Fruit fly (Drosophila melanogaster) whole organism, prepupa: ENCODE data around the gene thoc7.

Experiments
- Blimp-1 ChIP-seq: fragments of 200-800 bp; sonication (Bioruptor generic); optimal IDR thresholded peaks from 3 replicates; lab custom pipeline; 2017; ENCODE audit warnings: missing biosample characterization, missing genetic modification characterization, mild to moderate bottlenecking, moderate library complexity, missing genetic modification reagents
- CG10631 ChIP-seq: fragments of 200-800 bp; sonication (Bioruptor generic); optimal IDR thresholded peaks from 2 replicates; lab custom pipeline; 2016; ENCODE audit warnings: missing biosample characterization, missing genetic modification characterization
- CG10669 ChIP-seq: fragments of 200-800 bp; sonication (Bioruptor generic); optimal IDR thresholded peaks from 3 replicates; lab custom pipeline; 2018; ENCODE audit warnings: missing biosample characterization, mild to moderate bottlenecking, missing genetic modification characterization, moderate library complexity
- CG11762 ChIP-seq: fragments of 200-800 bp; sonication (Bioruptor generic); optimal IDR thresholded peaks from 3 replicates; lab custom pipeline; 2016; ENCODE audit warnings: missing biosample characterization, missing genetic modification characterization; ENCODE audit not compliant: insufficient read depth
- CG11902 ChIP-seq: fragments of 200-800 bp; sonication (Bioruptor generic); optimal IDR thresholded peaks from 3 replicates; lab custom pipeline; 2016; ENCODE audit warnings: missing biosample characterization, missing genetic modification characterization
- CG15336 ChIP-seq: fragments of 200-800 bp; sonication (Bioruptor generic); IDR thresholded peaks from 2 replicates; pipeline ENCODE4 v1.3.6; 2022; ENCODE audit warnings: missing biosample characterization, missing genetic modification characterization
- CG3032 ChIP-seq: fragments of 200-800 bp; optimal IDR thresholded peaks from 2 replicates; lab custom pipeline; 2019; ENCODE audit warnings: missing biosample characterization, mild to moderate bottlenecking, missing genetic modification characterization, moderate library complexity
- CG31627 ChIP-seq: fragments of 200-800 bp; sonication (Bioruptor generic); optimal IDR thresholded peaks from 3 replicates; lab custom pipeline; 2016; ENCODE audit warnings: missing biosample characterization, missing genetic modification characterization
- CG32006 ChIP-seq: fragments of 200-800 bp; sonication (Bioruptor generic); optimal IDR thresholded peaks from 3 replicates; lab custom pipeline; 2017; ENCODE audit warnings: missing biosample characterization, mild to moderate bottlenecking, missing genetic modification characterization
- CG34406 ChIP-seq: fragments of 200-800 bp; sonication (Bioruptor generic); optimal IDR thresholded peaks from 3 replicates; lab custom pipeline; 2016; ENCODE audit warnings: missing biosample characterization, missing genetic modification characterization
- CG3919 ChIP-seq: fragments of 200-800 bp; sonication (Bioruptor generic); optimal IDR thresholded peaks from 3 replicates; lab custom pipeline; 2016; ENCODE audit warnings: missing biosample characterization, missing genetic modification characterization
- CG4318 ChIP-seq: fragments of 200-800 bp; sonication (Bioruptor generic); optimal IDR thresholded peaks from 3 replicates; lab custom pipeline; 2017; ENCODE audit warnings: missing biosample characterization, mild to moderate bottlenecking, missing genetic modification characterization
- CG6163 ChIP-seq: fragments of 200-800 bp; sonication (Bioruptor generic); IDR thresholded peaks from 3 replicates; pipeline ENCODE4 v1.3.6; 2022; ENCODE audit warnings: missing biosample characterization, missing genetic modification characterization
- CG6276 ChIP-seq: fragments of 200-800 bp; sonication (Bioruptor generic); optimal IDR thresholded peaks from 2 replicates; lab custom pipeline; 2017; ENCODE audit warnings: missing biosample characterization, mild to moderate bottlenecking, missing genetic modification characterization
- CG6792 ChIP-seq: fragments of 200-800 bp; sonication (Bioruptor generic); optimal IDR thresholded peaks from 3 replicates; lab custom pipeline; 2016; ENCODE audit warnings: missing biosample characterization, missing genetic modification characterization
- CG6854 ChIP-seq: fragments of 200-800 bp; sonication (Bioruptor generic); optimal IDR thresholded peaks from 2 replicates; lab custom pipeline; 2017; ENCODE audit warnings: missing biosample characterization, mild to moderate bottlenecking, missing genetic modification characterization
- CG7368 ChIP-seq: fragments of 200-800 bp; sonication (Bioruptor generic); optimal IDR thresholded peaks from 3 replicates; lab custom pipeline; 2016; ENCODE audit warnings: missing biosample characterization, missing genetic modification characterization
- CG8119 ChIP-seq: fragments of 200-800 bp; sonication (Bioruptor generic); IDR thresholded peaks from 3 replicates; pipeline ENCODE4 v1.3.6; 2022; ENCODE audit warnings: missing biosample characterization, missing genetic modification characterization
- CG8319 ChIP-seq: fragments of 200-800 bp; sonication (Bioruptor generic); optimal IDR thresholded peaks from 3 replicates; lab custom pipeline; 2016; ENCODE audit warnings: missing biosample characterization, missing genetic modification characterization
- CG8632 ChIP-seq: fragments of 200-800 bp; sonication (Bioruptor generic); optimal IDR thresholded peaks from 3 replicates; lab custom pipeline; 2016; ENCODE audit warnings: missing biosample characterization, missing genetic modification characterization
- CG9139 ChIP-seq: fragments of 200-800 bp; sonication (Bioruptor generic); optimal IDR thresholded peaks from 3 replicates; lab custom pipeline; 2017; ENCODE audit warnings: missing biosample characterization, mild to moderate bottlenecking, missing genetic modification characterization
- Eip75B ChIP-seq: fragments of 200-800 bp; sonication (Bioruptor generic); optimal IDR thresholded peaks from 3 replicates; lab custom pipeline; 2016; ENCODE audit warnings: missing biosample characterization, missing genetic modification characterization
- Eip78C ChIP-seq: fragments of 200-800 bp; sonication (Bioruptor generic); peaks from one replicate; lab custom pipeline; 2016; ENCODE audit warnings: missing biosample characterization, missing genetic modification characterization
- Eip93F ChIP-seq: fragments of 200-800 bp; sonication (Bioruptor generic); optimal IDR thresholded peaks from 2 replicates; lab custom pipeline; 2016; ENCODE audit warnings: missing biosample characterization, mild to moderate bottlenecking, missing genetic modification characterization
- Ets21C ChIP-seq: fragments of 200-800 bp; sonication (Bioruptor generic); optimal IDR thresholded peaks from 3 replicates; lab custom pipeline; 2016; ENCODE audit warnings: missing biosample characterization, missing genetic modification characterization
- Ets96B ChIP-seq: fragments of 200-800 bp; optimal IDR thresholded peaks from 2 replicates; lab custom pipeline; 2019; ENCODE audit warnings: missing biosample characterization, mild to moderate bottlenecking, missing genetic modification characterization, moderate library complexity
- Hr38 ChIP-seq: sonication (Bioruptor generic); optimal IDR thresholded peaks from 2 replicates; lab custom pipeline; 2016; ENCODE audit warnings: missing biosample characterization, missing genetic modification characterization
- Hr39 ChIP-seq: fragments of 200-800 bp; sonication (Bioruptor generic); optimal IDR thresholded peaks from 2 replicates; lab custom pipeline; 2016; ENCODE audit warnings: missing biosample characterization, missing genetic modification characterization
- Hr4 ChIP-seq: fragments of 200-800 bp; sonication (Bioruptor generic); optimal IDR thresholded peaks from 3 replicates; lab custom pipeline; 2016; ENCODE audit warnings: missing biosample characterization, missing genetic modification characterization
- Met ChIP-seq: fragments of 200-800 bp; sonication (Bioruptor generic); optimal IDR thresholded peaks from 3 replicates; lab custom pipeline; 2016; ENCODE audit warnings: missing biosample characterization, missing genetic modification characterization
- Smox ChIP-seq: fragments of 200-800 bp; sonication (Bioruptor generic); optimal IDR thresholded peaks from 3 replicates; lab custom pipeline; 2016; ENCODE audit warnings: missing biosample characterization, missing genetic modification characterization
- Sox102F ChIP-seq: fragments of 200-800 bp; sonication (Bioruptor generic); optimal IDR thresholded peaks from 2 replicates; lab custom pipeline; 2016; ENCODE audit warnings: missing biosample characterization, mild to moderate bottlenecking, missing genetic modification characterization
- Sox15 ChIP-seq: fragments of 200-800 bp; sonication (Bioruptor generic); optimal IDR thresholded peaks from 3 replicates; lab custom pipeline; 2016; ENCODE audit warnings: missing biosample characterization, missing genetic modification characterization
- achi ChIP-seq: fragments of 200-800 bp; sonication (Bioruptor generic); optimal IDR thresholded peaks from 3 replicates; lab custom pipeline; 2016; ENCODE audit warnings: missing biosample characterization, missing genetic modification characterization
- dsx ChIP-seq: fragments of 200-800 bp; optimal IDR thresholded peaks from 3 replicates; lab custom pipeline; 2019; ENCODE audit warnings: missing biosample characterization, mild to moderate bottlenecking, missing genetic modification characterization, moderate library complexity; ENCODE audit not compliant: poor library complexity, severe bottlenecking
- eg ChIP-seq: fragments of 200-800 bp; sonication (Bioruptor generic); IDR thresholded peaks from 3 replicates; pipeline ENCODE4 v1.3.6; 2022; ENCODE audit warnings: missing biosample characterization, missing genetic modification characterization
- esn ChIP-seq: fragments of 200-800 bp; sonication (Bioruptor generic); optimal IDR thresholded peaks from 2 replicates; lab custom pipeline; 2016; ENCODE audit warnings: missing biosample characterization, mild to moderate bottlenecking, missing genetic modification characterization, moderate library complexity
- fd59A ChIP-seq: fragments of 200-800 bp; sonication (Bioruptor generic); optimal IDR thresholded peaks from 2 replicates; lab custom pipeline; 2017; ENCODE audit warnings: missing biosample characterization, mild to moderate bottlenecking, missing genetic modification characterization, missing genetic modification reagents
- fd85E ChIP-seq: fragments of 200-800 bp; sonication (Bioruptor generic); optimal IDR thresholded peaks from 3 replicates; lab custom pipeline; 2016; ENCODE audit warnings: missing biosample characterization, missing genetic modification characterization
- fkh ChIP-seq: fragments of 200-800 bp; sonication (Bioruptor generic); optimal IDR thresholded peaks from 3 replicates; lab custom pipeline; 2017; ENCODE audit warnings: missing biosample characterization, mild to moderate bottlenecking, missing genetic modification characterization, moderate library complexity
- lz ChIP-seq: fragments of 200-800 bp; sonication (Bioruptor generic); optimal IDR thresholded peaks from 3 replicates; lab custom pipeline; 2016; ENCODE audit warnings: missing biosample characterization, missing genetic modification characterization
- spab ChIP-seq: fragments of 200-800 bp; sonication (Bioruptor generic); optimal IDR thresholded peaks from 2 replicates; lab custom pipeline; 2017; ENCODE audit warnings: missing biosample characterization, mild to moderate bottlenecking, missing genetic modification characterization, missing genetic modification reagents
- svp ChIP-seq: fragments of 200-800 bp; sonication (Bioruptor generic); peaks from one replicate; lab custom pipeline; 2016; ENCODE audit warnings: missing biosample characterization, missing genetic modification characterization
- vri ChIP-seq: fragments of 200-800 bp; sonication (Bioruptor generic); optimal IDR thresholded peaks from 3 replicates; lab custom pipeline; 2016; ENCODE audit warnings: missing biosample characterization, mild to moderate bottlenecking, missing genetic modification characterization

thoc7 gene

DNA sequence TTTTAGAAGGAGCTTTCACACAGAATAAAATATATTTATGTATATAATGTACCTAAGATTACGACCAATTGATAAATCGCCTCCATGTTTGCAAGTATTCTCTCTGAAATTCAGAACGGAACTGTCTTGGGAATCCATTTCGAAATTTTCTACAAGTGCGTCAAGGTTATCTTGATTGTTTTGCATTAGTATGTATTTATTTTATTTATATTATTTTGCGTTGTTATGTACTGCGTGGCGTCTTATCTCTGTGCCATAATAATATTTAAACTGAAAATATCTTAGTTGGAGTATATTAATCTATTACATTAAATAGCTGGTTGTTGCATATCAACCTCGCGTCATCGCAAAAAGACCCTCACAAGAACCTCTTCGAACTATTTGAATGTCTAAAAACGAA lies 19.0 kb upstream of the thoc7 start, which contains the start of gene CG42846:
TSS of gene CG42846 (minus strand) at position 101 of the 400 bp plus-strand sequence.
- TF ChIP-seq lz (GFP tag; lab: Kevin White, UChicago) (no peak), CG6792 (no peak), CG9139 (GFP tag; lab: Kevin White, UChicago) (no peak), CG11902 (GFP tag; lab: Kevin White, UChicago) (no peak), Eip75B (no peak), dsx (GFP tag; lab: Kevin White, UChicago) (no peak), CG31627 (no peak), Hr39 (GFP tag; lab: Kevin White, UChicago) (no peak), achi (no peak), fkh (GFP tag; lab: Kevin White, UChicago) (no peak)

DNA sequence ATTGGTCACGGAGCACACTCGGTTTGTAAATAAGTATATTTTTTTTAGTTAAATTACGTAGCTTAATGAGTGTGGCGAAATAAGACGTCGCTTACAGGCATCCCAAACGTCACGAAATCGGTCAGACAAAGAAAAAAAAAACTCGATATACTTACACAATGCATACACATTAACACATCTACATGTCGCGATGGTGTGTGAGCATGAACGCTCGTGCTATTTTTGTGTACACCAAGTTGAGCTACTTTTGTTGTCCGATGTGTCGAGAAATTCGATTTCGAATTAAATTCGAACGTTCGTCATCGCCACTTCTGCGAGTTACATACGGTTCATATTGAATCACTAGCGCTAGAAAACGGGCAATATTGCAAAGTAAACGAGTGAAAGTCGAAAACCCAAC lies 12.6 kb upstream of the thoc7 start:
- no peak for TF ChIP-seq Hr38
- no peak for TF ChIP-seq dsx (GFP tag; lab: Kevin White, UChicago)
- TF ChIP-seq CG15336 (GFP tag; lab: Robert Waterston, UW), result 0 out of 2 replicates have a peak, but pooled peaks have one; percentile 14
- TF ChIP-seq Sox15 (GFP tag; lab: Kevin White, UChicago), result no peak
- no peak for TF ChIP-seq CG3032 (tag; lab: Kevin White, UChicago)
- peak; percentile 12 for TF ChIP-seq Eip93F
- TF ChIP-seq CG6163 (GFP tag; lab: Robert Waterston, UW), result no peak
- no peak for TF ChIP-seq Hr39 (GFP tag; lab: Kevin White, UChicago)
- TF ChIP-seq Eip78C (GFP tag; lab: Kevin White, UChicago), result no peak
- no peak for TF ChIP-seq CG7368 (GFP tag; lab: Kevin White, UChicago)
- TF ChIP-seq svp (GFP tag; lab: Kevin White, UChicago), result peak; percentile 42
- no peak for TF ChIP-seq CG10631 (GFP tag; lab: Kevin White, UChicago)
- peak; percentile 6 for TF ChIP-seq vri (GFP tag; lab: Kevin White, UChicago)
- TF ChIP-seq Sox102F (GFP tag; lab: Kevin White, UChicago), result no peak
- no peak for TF ChIP-seq CG4318 (GFP tag; lab: Kevin White, UChicago)
- no peak for TF ChIP-seq CG8319 (GFP tag; lab: Kevin White, UChicago)
- no peak for TF ChIP-seq CG32006
- no peak for TF ChIP-seq Eip75B
- no peak for TF ChIP-seq Met

DNA sequence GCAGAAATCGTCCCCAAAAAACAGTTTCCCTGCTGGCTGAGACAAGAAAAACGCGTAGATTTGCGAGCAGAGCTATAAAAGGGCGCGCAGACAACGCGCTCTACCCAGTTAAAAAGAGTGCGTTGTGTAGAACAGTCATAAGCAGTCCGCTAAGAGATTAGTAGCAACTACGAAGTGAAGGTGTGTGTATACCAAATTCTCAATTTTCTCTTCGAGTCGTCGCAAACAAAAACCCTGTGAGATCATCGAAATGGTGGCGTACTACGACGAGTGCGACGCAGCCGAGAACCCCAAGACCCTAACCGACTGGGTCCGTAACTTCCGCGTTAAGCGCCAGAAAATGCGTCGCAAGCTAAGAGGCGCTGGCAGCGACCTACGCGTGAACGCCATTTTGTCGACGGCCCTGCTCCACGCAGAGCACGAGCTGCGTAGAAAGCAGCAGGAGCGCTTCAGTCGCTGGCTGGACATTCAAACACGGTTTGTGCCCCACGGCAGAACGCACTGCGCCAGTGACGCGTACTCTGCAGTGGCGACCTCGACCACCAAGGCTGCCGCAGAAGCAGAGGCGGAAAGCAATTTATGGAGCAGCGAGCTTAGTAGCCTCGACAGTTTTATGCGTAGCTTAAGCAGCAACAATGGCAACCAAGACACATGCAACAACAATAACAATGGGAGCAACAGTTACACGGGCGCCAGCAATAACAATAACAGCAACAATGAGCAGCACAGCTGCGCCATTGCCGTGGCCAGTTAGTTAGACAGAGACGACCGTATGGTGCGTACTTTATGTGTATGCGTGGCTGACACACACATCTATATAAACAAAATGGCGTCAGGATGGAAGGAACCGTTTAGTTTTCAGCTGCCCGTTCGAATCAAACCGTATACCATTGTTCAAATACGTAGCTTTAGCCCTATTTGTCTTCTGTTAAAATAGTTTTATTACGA lies 11.8 kb upstream of the thoc7 start:
- TF ChIP-seq CG8632 (GFP tag; lab: Kevin White, UChicago) (peak; percentile 1), Sox15 (GFP tag; lab: Kevin White, UChicago) (no peak), CG11902 (GFP tag; lab: Kevin White, UChicago) (no peak), fd85E (GFP tag; lab: Kevin White, UChicago) (no peak), CG4318 (GFP tag; lab: Kevin White, UChicago) (no peak), Met (peak; percentile 1), Hr39 (GFP tag; lab: Kevin White, UChicago) (no peak), CG32006 (no peak), esn (GFP tag; lab: Kevin White, UChicago) (no peak), CG11762 (GFP tag; lab: Kevin White, UChicago) (no peak), CG15336 (GFP tag; lab: Robert Waterston, UW) (peak; percentile 8; the same call in 1 of the 2 replicates), Sox102F (GFP tag; lab: Kevin White, UChicago) (no peak), spab (GFP tag; lab: Kevin White, UChicago) (no peak), Smox (no peak), CG3919 (no peak), eg (peak; percentile 42; the same call in 2 of the 3 replicates), Blimp-1 (GFP tag; lab: Kevin White, UChicago) (no peak), CG3032 (tag; lab: Kevin White, UChicago) (no peak), vri (GFP tag; lab: Kevin White, UChicago) (peak; percentile 41), CG10669 (GFP tag; lab: Kevin White, UChicago) (no peak), CG8119 (GFP tag; lab: Robert Waterston, UW) (0 out of 3 replicates have a peak, but pooled peaks have one; percentile 23), CG6792 (no peak), Hr4 (GFP tag; lab: Kevin White, UChicago) (no peak), CG6854 (GFP tag; lab: Kevin White, UChicago) (no peak), Eip75B (no peak), Ets21C (no peak), CG34406 (GFP tag; lab: Kevin White, UChicago) (no peak), CG6163 (GFP tag; lab: Robert Waterston, UW) (peak; percentile 39; the same call in 1 of the 3 replicates), Ets96B (tag; lab: Kevin White, UChicago) (no peak), fd59A (GFP tag; lab: Kevin White, UChicago) (no peak), CG6276 (GFP tag; lab: Kevin White, UChicago) (no peak)
